Worm (Caenorhabditis elegans) whole organism, L2 larva: ENCODE results near the gene R13H7.2.

Experiments
- C34F6.9 ChIP-seq: fragments of 150-350 bp; optimal IDR thresholded peaks from 2 replicates; lab custom pipeline; 2014; ENCODE audit warnings: missing biosample characterization, missing genetic modification characterization
- blmp-1 ChIP-seq: sonication (generic microtip); optimal IDR thresholded peaks from 2 replicates; lab custom pipeline; 2017; ENCODE audit warnings: missing genetic modification characterization, mild to moderate bottlenecking, missing compliant biosample characterization, antibody characterized with exemption, moderate library complexity; ENCODE audit not compliant: insufficient read depth
- fos-1 ChIP-seq: fragments of 150-350 bp; optimal IDR thresholded peaks from 2 replicates; lab custom pipeline; 2014; ENCODE audit warnings: missing biosample characterization, missing genetic modification characterization
- lin-39 ChIP-seq: fragments of 150-350 bp; optimal IDR thresholded peaks from 2 replicates; lab custom pipeline; 2014; ENCODE audit warnings: missing biosample characterization, missing genetic modification reagents, missing genetic modification characterization
- mdl-1 ChIP-seq, 2 experiments: fragments of 150-350 bp in 1 of 2; sonication (generic microtip) in 1 of 2; optimal IDR thresholded peaks; 2 replicates each; lab custom pipeline; 2017; ENCODE audit warnings: missing biosample characterization in 2 of 2, missing genetic modification characterization in 2 of 2
- nhr-12 ChIP-seq: fragments of 150-350 bp; optimal IDR thresholded peaks from 2 replicates; lab custom pipeline; 2014; ENCODE audit warnings: missing biosample characterization, missing genetic modification characterization
- nhr-237 ChIP-seq: fragments of 150-350 bp; optimal IDR thresholded peaks from 2 replicates; lab custom pipeline; 2014; ENCODE audit warnings: missing biosample characterization, missing genetic modification characterization
- sma-9 ChIP-seq, 2 experiments: fragments of 150-350 bp in 1 of 2; sonication (generic microtip) in 1 of 2; optimal IDR thresholded peaks; 2 replicates each; lab custom pipeline; 2014 to 2016; ENCODE audit warnings: missing genetic modification characterization in 2 of 2, mild to moderate bottlenecking in 1 of 2, missing biosample characterization in 1 of 2, missing compliant biosample characterization in 1 of 2, missing genetic modification reagents in 1 of 2, moderate library complexity in 1 of 2
- snpc-4 ChIP-seq: fragments of 150-350 bp; optimal IDR thresholded peaks from 2 replicates; lab custom pipeline; 2014; ENCODE audit warnings: missing biosample characterization, missing genetic modification characterization
- zag-1 ChIP-seq: fragments of 150-350 bp; optimal IDR thresholded peaks from 2 replicates; lab custom pipeline; 2014; ENCODE audit warnings: missing biosample characterization, missing genetic modification characterization

- no peak for TF ChIP-seq snpc-4 (tag; lab: Kevin White, UChicago)
- no peak for TF ChIP-seq fos-1 (tag; lab: Kevin White, UChicago)
- TF ChIP-seq sma-9 (GFP tag; optimal IDR thresholded peaks at IDR 0.05; lab: Kevin White, UChicago): no peak
- no peak for TF ChIP-seq sma-9 (tag; optimal IDR thresholded peaks at IDR 0.05; lab: Kevin White, UChicago)
- no peak for TF ChIP-seq C34F6.9
- TF ChIP-seq nhr-237 (tag; lab: Kevin White, UChicago): no peak
- TF ChIP-seq mdl-1 (tag; optimal IDR thresholded peaks at IDR 0.05; lab: Kevin White, UChicago): no peak
- no peak for TF ChIP-seq blmp-1
- TF ChIP-seq nhr-12 (tag; lab: Kevin White, UChicago): no peak
- TF ChIP-seq lin-39 (tag; lab: Kevin White, UChicago): no peak
- no peak for TF ChIP-seq zag-1
These were observed 36.8 kb downstream of the R13H7.2 start, which contains the start of gene C17H12.6 for ce11 chrIV:6822406-6822805.
